Fruit fly (Drosophila melanogaster) whole organism, adult: ENCODE results near the gene CG32284.

Source experiments
- CG11617 ChIP-seq: fragments of 200-800 bp; sonication (Bioruptor generic); optimal IDR thresholded peaks from 2 replicates; lab custom pipeline; 2017; ENCODE audit warnings: mild to moderate bottlenecking, missing biosample characterization, missing genetic modification reagents, missing genetic modification characterization
- CG12768 ChIP-seq: fragments of 200-800 bp; sonication (Bioruptor generic); optimal IDR thresholded peaks from 2 replicates; lab custom pipeline; 2017; ENCODE audit warnings: missing biosample characterization, missing genetic modification characterization, mild to moderate bottlenecking, moderate library complexity, missing genetic modification reagents
- CG14711 ChIP-seq: fragments of 200-800 bp; sonication (Bioruptor generic); optimal IDR thresholded peaks from 2 replicates; lab custom pipeline; 2018; ENCODE audit warnings: missing biosample characterization, mild to moderate bottlenecking, missing genetic modification characterization, moderate library complexity
- CG1620 ChIP-seq: fragments of 200-800 bp; sonication (Bioruptor generic); optimal IDR thresholded peaks from 2 replicates; lab custom pipeline; 2016; ENCODE audit warnings: missing biosample characterization, missing genetic modification characterization
- CG33017 ChIP-seq: fragments of 200-800 bp; sonication (Bioruptor generic); optimal IDR thresholded peaks from 2 replicates; lab custom pipeline; 2018; ENCODE audit warnings: missing biosample characterization, mild to moderate bottlenecking, missing genetic modification characterization, moderate library complexity
- CG5204 ChIP-seq: fragments of 200-800 bp; sonication (Bioruptor generic); optimal IDR thresholded peaks from 2 replicates; lab custom pipeline; 2016; ENCODE audit warnings: missing biosample characterization, missing genetic modification characterization
- CG7045 ChIP-seq: fragments of 200-800 bp; sonication (Bioruptor generic); optimal IDR thresholded peaks from 2 replicates; lab custom pipeline; 2017; ENCODE audit warnings: missing biosample characterization, mild to moderate bottlenecking, missing genetic modification characterization
- CG7101 ChIP-seq: fragments of 200-800 bp; sonication (Bioruptor generic); optimal IDR thresholded peaks from 2 replicates; lab custom pipeline; 2018; ENCODE audit warnings: missing biosample characterization, mild to moderate bottlenecking, missing genetic modification characterization, moderate library complexity
- Clk ChIP-seq: fragments of 200-800 bp; sonication (Bioruptor generic); optimal IDR thresholded peaks from 2 replicates; lab custom pipeline; 2017; ENCODE audit warnings: missing biosample characterization, missing genetic modification characterization
- Crg-1 ChIP-seq: fragments of 200-800 bp; sonication (Bioruptor generic); optimal IDR thresholded peaks from 2 replicates; lab custom pipeline; 2016; ENCODE audit warnings: missing biosample characterization, missing genetic modification characterization
- Hr96 ChIP-seq: fragments of 200-800 bp; sonication (Bioruptor generic); optimal IDR thresholded peaks from 2 replicates; lab custom pipeline; 2016; ENCODE audit warnings: missing biosample characterization, missing genetic modification characterization
- Mnt ChIP-seq: fragments of 200-800 bp; sonication (Bioruptor generic); optimal IDR thresholded peaks from 2 replicates; lab custom pipeline; 2016; ENCODE audit warnings: missing biosample characterization, mild to moderate bottlenecking, missing genetic modification characterization
- bab1 ChIP-seq: fragments of 200-800 bp; sonication (Bioruptor generic); optimal IDR thresholded peaks from 3 replicates; lab custom pipeline; 2019; ENCODE audit warnings: missing biosample characterization, mild to moderate bottlenecking, missing genetic modification characterization, moderate library complexity
- cic ChIP-seq: fragments of 200-800 bp; sonication (Bioruptor generic); optimal IDR thresholded peaks from 2 replicates; lab custom pipeline; 2017; ENCODE audit warnings: missing biosample characterization, mild to moderate bottlenecking, missing genetic modification characterization, moderate library complexity
- cnc ChIP-seq, 2 experiments: fragments of >200 bp; optimal IDR thresholded peaks; 2 replicates each; lab custom pipeline; 2017
- kay ChIP-seq: fragments of 200-800 bp; sonication (Bioruptor generic); peaks from one replicate; lab custom pipeline; 2016; ENCODE audit warnings: missing biosample characterization, missing genetic modification characterization, borderline replicate concordance
- ovo ChIP-seq: fragments of 200-800 bp; sonication (Bioruptor generic); optimal IDR thresholded peaks from 2 replicates; lab custom pipeline; 2016; ENCODE audit warnings: missing biosample characterization, missing genetic modification characterization
- pad ChIP-seq: fragments of 200-800 bp; sonication (Bioruptor generic); optimal IDR thresholded peaks from 3 replicates; lab custom pipeline; 2017; ENCODE audit warnings: missing biosample characterization, missing genetic modification characterization, mild to moderate bottlenecking, moderate library complexity, missing genetic modification reagents
- tj ChIP-seq: fragments of 200-800 bp; sonication (Bioruptor generic); optimal IDR thresholded peaks from 3 replicates; lab custom pipeline; 2017; ENCODE audit warnings: missing biosample characterization, mild to moderate bottlenecking, missing genetic modification characterization, moderate library complexity
- toe ChIP-seq: fragments of 200-800 bp; sonication (Bioruptor generic); optimal IDR thresholded peaks from 2 replicates; lab custom pipeline; 2016; ENCODE audit warnings: missing biosample characterization, missing genetic modification characterization

The CG32284 gene

DNA sequence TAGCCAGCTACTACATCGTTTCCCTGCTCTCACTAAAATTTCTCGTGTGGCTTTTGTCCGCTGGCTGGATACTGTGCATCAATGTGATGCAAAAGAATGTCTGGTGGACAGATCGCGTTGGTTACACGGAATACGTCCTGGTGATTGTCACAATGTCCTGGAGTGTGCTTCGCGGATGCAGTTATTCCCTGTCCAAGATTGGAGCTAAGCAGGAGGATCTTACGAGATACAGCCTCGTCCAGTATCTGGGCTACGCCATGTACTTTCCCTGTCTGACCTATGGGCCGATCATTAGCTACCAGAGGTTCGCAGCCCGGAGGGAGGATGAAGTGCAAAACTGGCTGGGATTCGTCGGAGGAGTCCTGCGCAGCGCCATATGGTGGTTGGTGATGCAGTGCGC, 23.9 kb upstream of the CG32284 start:
- TF ChIP-seq Mnt (GFP tag; lab: Kevin White, UChicago) (no peak), CG5204 (GFP tag; lab: Kevin White, UChicago) (no peak), Crg-1 (GFP tag; lab: Kevin White, UChicago) (no peak), CG33017 (tag; lab: Kevin White, UChicago) (no peak), CG1620 (no peak), CG12768 (GFP tag; lab: Kevin White, UChicago) (no peak), pad (GFP tag; lab: Kevin White, UChicago) (no peak), CG7101 (tag; lab: Kevin White, UChicago) (no peak), CG11617 (no peak), CG14711 (tag; lab: Kevin White, UChicago) (no peak)

DNA sequence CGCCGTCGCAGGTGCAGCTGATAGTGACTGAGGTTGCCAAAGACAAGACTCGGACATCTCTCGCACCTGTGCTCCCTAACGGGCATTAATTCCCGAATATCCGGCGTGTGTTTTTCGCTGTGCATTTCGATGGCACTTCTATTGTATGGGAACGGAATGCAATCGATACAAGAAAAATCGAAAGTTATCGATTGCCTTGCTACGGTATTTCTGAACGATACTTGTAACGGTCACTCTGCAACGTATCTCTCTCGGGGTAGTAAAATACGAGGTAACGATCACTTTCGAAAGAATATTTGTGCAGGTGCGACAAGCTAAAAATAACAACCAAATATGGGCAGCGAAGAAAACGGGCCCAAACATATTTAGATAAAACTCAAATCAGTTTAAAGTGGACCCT, 21.5 kb upstream of the CG32284 start, which contains the start of gene CG32280:
TSS of gene CG32280 (plus strand) at position 231 of the 400 bp plus-strand sequence.
- TF ChIP-seq cic (GFP tag; lab: Kevin White, UChicago) (peak; percentile 17), CG7101 (tag; lab: Kevin White, UChicago) (peak; percentile 10), CG11617 (peak; percentile 19), CG5204 (GFP tag; lab: Kevin White, UChicago) (no peak), CG7045 (GFP tag; lab: Kevin White, UChicago) (no peak), Crg-1 (GFP tag; lab: Kevin White, UChicago) (peak; percentile 57), CG1620 (no peak), ovo (GFP tag; lab: Kevin White, UChicago) (peak; percentile 39), Mnt (GFP tag; lab: Kevin White, UChicago) (peak; percentile 30), bab1 (GFP tag; lab: Kevin White, UChicago) (peak; percentile 60)

DNA sequence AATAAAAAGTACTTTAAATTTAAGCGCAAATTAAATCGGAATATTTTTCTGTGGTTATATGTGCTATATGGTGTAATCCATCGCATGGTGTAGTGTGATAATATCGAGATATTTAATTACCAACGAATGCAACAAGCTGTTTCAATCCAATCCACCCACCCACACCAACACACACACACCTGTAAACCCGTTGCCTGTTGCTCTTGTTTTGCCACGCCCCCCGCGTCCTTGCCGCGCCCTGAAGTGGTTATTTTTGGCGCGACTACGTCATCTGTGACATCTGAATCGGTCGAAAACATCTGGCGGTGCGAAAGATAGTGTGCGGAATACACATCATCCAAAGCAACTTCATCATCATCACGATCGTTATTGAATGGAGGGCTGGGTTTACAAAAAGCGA, 21.1 kb upstream of the CG32284 start:
- TF ChIP-seq CG5204 (GFP tag; lab: Kevin White, UChicago) (no peak), CG11617 (peak; percentile 1)

DNA sequence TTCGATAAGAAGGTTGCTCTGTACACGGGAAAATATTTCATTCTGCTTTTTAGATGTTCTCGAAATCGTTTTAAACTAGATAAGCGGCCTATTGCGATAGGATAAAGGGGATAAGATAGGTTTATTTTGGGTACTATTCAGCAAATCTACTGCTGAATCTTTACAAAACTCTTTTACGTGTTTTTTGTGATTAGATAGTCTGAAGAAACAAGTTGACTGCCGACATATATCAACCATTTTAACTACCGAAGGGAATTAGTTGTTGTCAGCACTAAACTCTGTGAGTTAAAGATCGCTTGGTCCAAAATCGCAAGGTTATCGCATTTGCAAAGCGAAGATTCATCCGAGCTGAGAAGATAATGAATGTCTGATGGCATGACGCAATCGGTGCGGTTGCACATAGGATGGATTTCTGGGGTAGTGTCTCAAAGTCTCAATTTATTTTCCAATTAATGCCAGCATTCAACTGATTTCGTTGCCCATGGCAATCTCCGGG, 20.2 kb upstream of the CG32284 start, which contains the start of gene Asciz:
TSS of gene Asciz (minus strand) at position 51 of the 496 bp plus-strand sequence.
- TF ChIP-seq CG14711 (tag; lab: Kevin White, UChicago) (no peak), CG12768 (GFP tag; lab: Kevin White, UChicago) (peak; percentile 14), cic (GFP tag; lab: Kevin White, UChicago) (no peak), ovo (GFP tag; lab: Kevin White, UChicago) (no peak), CG11617 (no peak), kay (GFP tag; lab: Kevin White, UChicago) (no peak), pad (GFP tag; lab: Kevin White, UChicago) (no peak), CG7045 (GFP tag; lab: Kevin White, UChicago) (no peak)

DNA sequence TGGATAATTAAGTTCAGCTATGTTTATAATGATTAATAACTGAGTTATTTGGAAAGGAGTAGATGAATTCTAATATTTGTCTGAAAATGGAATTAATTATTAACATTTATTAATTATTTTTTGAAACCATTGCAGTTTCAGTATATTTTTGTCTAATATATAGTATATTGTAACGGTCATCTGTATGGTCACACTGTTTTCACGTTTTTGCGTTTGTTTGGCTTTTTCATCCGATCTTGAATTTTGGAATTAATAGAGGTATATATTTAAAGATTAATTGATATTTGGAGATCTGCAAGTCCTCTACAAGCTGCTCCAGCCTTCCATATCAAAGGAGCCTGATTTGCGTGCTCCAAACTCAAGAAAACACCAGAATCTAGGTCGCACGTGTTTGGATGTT, 17.4 kb upstream of the CG32284 start, which contains the start of the genes CG32278 and CG32281:
TSS of gene CG32278 (plus strand) at position 180 of the 400 bp plus-strand sequence.
TSS of gene CG32281 (plus strand) at position 269 of the 400 bp plus-strand sequence.
- TF ChIP-seq tj (GFP tag; lab: Kevin White, UChicago) (no peak), Mnt (GFP tag; lab: Kevin White, UChicago) (peak; percentile 28)

DNA sequence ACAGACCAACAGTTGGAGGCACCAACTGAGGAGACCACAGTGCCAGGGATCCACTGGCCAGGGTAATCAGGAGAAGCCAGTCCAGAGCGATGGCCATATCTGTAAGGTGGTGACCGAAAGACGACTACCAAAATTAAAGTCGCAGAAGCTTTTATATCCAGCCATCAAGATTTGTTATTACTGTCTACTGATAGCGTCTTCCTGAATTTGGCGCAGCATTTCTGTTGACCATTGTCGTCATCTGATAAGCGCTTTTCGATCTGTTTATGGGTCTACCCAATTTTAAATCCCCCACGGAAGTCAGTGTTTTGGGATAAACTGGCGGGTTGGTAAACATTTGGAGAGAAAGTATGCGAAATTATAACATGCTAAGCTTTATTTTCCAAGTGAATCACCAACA, 14.0 kb upstream of the CG32284 start, which contains the start of gene CG14963:
TSS of gene CG14963 (minus strand) at position 101 of the 400 bp plus-strand sequence.
- no peak for TF ChIP-seq CG12768 (GFP tag; lab: Kevin White, UChicago)
- no peak for TF ChIP-seq CG7045 (GFP tag; lab: Kevin White, UChicago)
- no peak for TF ChIP-seq CG14711 (tag; lab: Kevin White, UChicago)
- no peak for TF ChIP-seq cic (GFP tag; lab: Kevin White, UChicago)
- no peak for TF ChIP-seq CG1620
- no peak for TF ChIP-seq ovo (GFP tag; lab: Kevin White, UChicago)
- no peak for TF ChIP-seq cnc (optimal IDR thresholded peaks at IDR 0.05; lab: Kevin White, UChicago)
- TF ChIP-seq CG33017 (tag; lab: Kevin White, UChicago), result no peak
- TF ChIP-seq CG5204 (GFP tag; lab: Kevin White, UChicago), result no peak
- no peak for TF ChIP-seq CG11617
- no peak for TF ChIP-seq kay (GFP tag; lab: Kevin White, UChicago)
- TF ChIP-seq bab1 (GFP tag; lab: Kevin White, UChicago), result no peak
- no peak for TF ChIP-seq pad (GFP tag; lab: Kevin White, UChicago)
- no peak for TF ChIP-seq Hr96 (GFP tag; lab: Kevin White, UChicago)
- TF ChIP-seq Clk (GFP tag; lab: Kevin White, UChicago), result no peak
- no peak for TF ChIP-seq tj (GFP tag; lab: Kevin White, UChicago)
- TF ChIP-seq Crg-1 (GFP tag; lab: Kevin White, UChicago), result no peak
- TF ChIP-seq CG7101 (tag; lab: Kevin White, UChicago), result no peak

DNA sequence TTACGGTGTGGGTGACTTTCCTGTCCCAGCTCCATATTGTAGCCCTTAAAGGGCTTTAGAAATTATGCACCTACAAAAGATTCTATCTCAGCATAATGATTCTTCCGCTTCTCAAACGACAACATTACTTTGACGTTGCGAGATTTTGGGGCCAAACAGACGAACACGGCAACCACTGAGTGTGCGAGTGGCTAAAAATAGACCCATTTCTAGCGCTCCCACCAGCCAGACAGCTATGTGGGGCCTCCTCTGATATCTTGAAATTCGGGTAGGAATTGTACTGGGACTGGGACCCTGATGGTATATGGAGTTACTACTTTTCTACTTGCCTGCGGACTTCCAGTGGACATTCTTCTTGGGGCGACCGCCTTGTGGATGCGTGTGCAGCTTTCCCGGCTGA, 8.6 kb upstream of the CG32284 start:
- TF ChIP-seq cic (GFP tag; lab: Kevin White, UChicago), result no peak
- TF ChIP-seq Crg-1 (GFP tag; lab: Kevin White, UChicago), result no peak
- TF ChIP-seq Mnt (GFP tag; lab: Kevin White, UChicago), result no peak
- no peak for TF ChIP-seq Hr96 (GFP tag; lab: Kevin White, UChicago)
- no peak for TF ChIP-seq toe (GFP tag; lab: Kevin White, UChicago)
- no peak for TF ChIP-seq pad (GFP tag; lab: Kevin White, UChicago)
- TF ChIP-seq CG7101 (tag; lab: Kevin White, UChicago), result no peak
- no peak for TF ChIP-seq CG12768 (GFP tag; lab: Kevin White, UChicago)
- no peak for TF ChIP-seq CG7045 (GFP tag; lab: Kevin White, UChicago)
- no peak for TF ChIP-seq CG33017 (tag; lab: Kevin White, UChicago)
- no peak for TF ChIP-seq CG1620
- no peak for TF ChIP-seq tj (GFP tag; lab: Kevin White, UChicago)
- TF ChIP-seq CG14711 (tag; lab: Kevin White, UChicago), result no peak
- no peak for TF ChIP-seq Clk (GFP tag; lab: Kevin White, UChicago)
